Worm (Caenorhabditis elegans): Measurements from ENCODE around the gene srw-69.

srw-69 gene

DNA sequence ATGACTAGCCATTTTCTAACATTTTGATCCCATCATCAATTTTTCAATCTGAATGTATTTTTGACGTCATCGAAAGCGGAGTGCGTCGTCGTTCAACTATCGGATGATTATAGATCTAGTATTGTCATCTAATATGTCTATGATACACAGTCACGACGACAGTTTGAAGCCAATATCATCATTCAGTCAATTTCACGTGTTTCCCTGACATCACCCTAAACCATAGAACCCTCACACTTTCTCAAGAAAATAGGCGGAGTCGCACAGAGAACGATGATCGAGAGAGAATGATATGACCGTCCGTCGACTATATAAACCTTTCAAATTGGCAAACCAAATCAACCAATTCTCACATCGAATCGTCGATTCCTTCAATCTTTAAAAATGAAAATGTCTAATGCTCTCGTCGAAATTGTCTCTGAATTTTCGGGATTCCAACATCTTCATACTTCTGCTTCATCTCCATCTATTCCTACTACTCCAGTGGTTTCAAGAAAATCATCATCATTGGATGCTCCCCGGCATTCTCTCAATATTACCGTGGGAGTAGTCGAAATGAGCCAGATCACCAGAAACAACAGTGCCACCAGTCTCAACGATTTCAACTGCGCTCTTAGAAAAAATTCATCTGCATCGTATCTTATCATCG is 12.9 kb downstream of the srw-69 start, which contains the start of gene F18E3.13:
TSS of gene F18E3.13 (plus strand) at position 385 of the 649 bp plus-strand sequence.
- no peak for TF ChIP-seq W03F9.2 (tag; optimal IDR thresholded peaks at IDR 0.05)
- no peak for TF ChIP-seq him-1 (tag; optimal IDR thresholded peaks at IDR 0.05)
- TF ChIP-seq dao-5 (tag; optimal IDR thresholded peaks at IDR 0.05), result no peak

DNA sequence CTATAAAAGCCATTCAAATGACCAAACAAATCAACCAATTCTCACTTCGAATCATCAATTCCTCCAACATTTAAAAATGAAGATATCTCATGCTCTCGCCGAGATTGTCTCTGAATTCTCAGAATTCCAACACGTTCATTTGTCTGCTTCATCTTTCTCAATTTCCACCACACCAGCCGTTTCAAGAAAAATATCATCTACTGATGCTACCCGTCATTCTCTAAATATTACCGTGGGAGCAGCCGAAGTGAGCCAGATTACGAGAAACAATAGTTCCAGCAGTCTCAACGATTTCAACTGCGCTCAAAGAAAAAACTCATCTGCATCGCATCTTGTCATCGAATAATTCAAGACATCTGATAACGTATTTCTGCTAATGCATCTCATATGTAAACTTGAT is 13.9 kb downstream of the srw-69 start, which contains the start of gene F18E3.12:
TSS of gene F18E3.12 (plus strand) at position 77 of the 400 bp plus-strand sequence.
- TF ChIP-seq him-1 (tag; optimal IDR thresholded peaks at IDR 0.05), result no peak
- TF ChIP-seq W03F9.2 (tag; optimal IDR thresholded peaks at IDR 0.05), result no peak
- TF ChIP-seq dao-5 (tag; optimal IDR thresholded peaks at IDR 0.05), result no peak

- TF ChIP-seq him-1 (tag; optimal IDR thresholded peaks at IDR 0.05), result no peak
These were observed 15.5 kb downstream of the srw-69 start, which contains the start of gene F18E3.11 for ce11 chrV:7413107-7413774. Gene F18E3.11, plus strand, starts transcription at chrV:7413482.

ce11 chrV:7411695-7412094 is 17.1 kb downstream of the srw-69 start, which contains the start of gene str-41:
Gene str-41, plus strand, starts transcription at chrV:7411995.
- TF ChIP-seq dao-5 (tag; optimal IDR thresholded peaks at IDR 0.05) (no peak), him-1 (tag; optimal IDR thresholded peaks at IDR 0.05) (no peak), W03F9.2 (tag; optimal IDR thresholded peaks at IDR 0.05) (no peak)

- TF ChIP-seq him-1 (tag; optimal IDR thresholded peaks at IDR 0.05), result no peak
- no peak for TF ChIP-seq W03F9.2 (tag; optimal IDR thresholded peaks at IDR 0.05)
- no peak for TF ChIP-seq dao-5 (tag; optimal IDR thresholded peaks at IDR 0.05)
These were observed 19.2 kb downstream of the srw-69 start, which contains the start of gene R13D7.2 for ce11 chrV:7409599-7409998. Gene R13D7.2, plus strand, starts transcription at chrV:7409899.

DNA sequence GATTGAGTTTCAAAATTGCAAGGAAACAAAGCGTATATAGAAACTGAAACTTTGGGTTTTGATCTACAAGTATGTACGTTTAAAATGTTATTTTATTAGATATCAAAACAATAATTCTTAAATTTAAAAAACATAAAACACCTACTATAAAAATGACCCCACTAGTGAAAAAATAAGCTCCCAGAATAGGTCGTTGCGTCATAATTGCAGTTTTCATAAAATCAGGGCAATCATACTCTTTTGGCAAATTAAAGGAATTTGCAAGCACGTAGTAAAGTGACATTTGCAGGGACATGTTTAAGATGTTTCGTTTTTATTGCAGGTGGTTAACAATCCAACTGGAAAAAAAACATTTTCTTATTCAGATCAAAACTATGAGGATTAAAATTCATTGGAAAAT is 20.3 kb downstream of the srw-69 start, which contains the start of gene srt-6:
TSS of gene srt-6 (minus strand) at position 295 of the 400 bp plus-strand sequence.
- TF ChIP-seq W03F9.2 (tag; optimal IDR thresholded peaks at IDR 0.05) (no peak), him-1 (tag; optimal IDR thresholded peaks at IDR 0.05) (no peak), dao-5 (tag; optimal IDR thresholded peaks at IDR 0.05) (no peak)

DNA sequence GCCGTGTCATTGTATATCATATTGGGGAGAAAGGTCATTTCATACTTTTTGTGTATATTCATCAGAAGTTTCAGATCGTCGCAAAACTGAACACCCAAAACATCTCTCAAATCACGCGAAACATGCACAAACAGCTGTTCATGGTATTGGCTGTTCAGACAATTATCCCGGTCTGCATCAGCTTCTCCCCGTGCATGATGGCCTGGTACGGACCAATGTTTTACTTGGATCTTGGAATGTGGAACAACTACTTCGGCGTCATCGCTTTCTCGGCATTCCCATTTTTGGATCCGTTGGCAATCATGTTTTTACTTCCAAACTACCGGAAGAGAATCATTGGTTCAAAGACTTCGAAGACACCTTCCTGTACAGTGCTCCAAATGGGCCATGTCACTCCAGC is 25.3 kb downstream of the srw-69 start:
- TF ChIP-seq dao-5 (tag; optimal IDR thresholded peaks at IDR 0.05) (no peak), W03F9.2 (tag; optimal IDR thresholded peaks at IDR 0.05) (no peak), him-1 (tag; optimal IDR thresholded peaks at IDR 0.05) (no peak)

DNA sequence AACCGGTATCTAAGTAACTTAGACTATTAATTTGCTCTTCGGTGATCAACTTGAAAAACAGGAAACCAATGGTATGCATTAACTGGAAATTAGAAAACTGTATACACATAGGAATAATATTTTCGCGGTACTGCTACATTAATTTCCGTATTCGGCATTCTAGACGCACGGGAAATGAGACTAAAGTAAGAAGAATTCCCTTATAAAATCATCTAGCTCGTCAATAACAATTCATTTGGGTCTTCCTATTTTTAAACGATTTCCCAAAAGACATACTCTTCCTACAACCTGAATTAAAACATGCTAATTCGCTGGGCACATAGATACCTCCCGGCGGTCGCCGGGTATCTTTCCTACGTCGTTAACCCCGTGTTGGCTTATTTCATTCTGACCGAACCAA is 26.4 kb downstream of the srw-69 start, which contains the start of gene srj-13:
TSS of gene srj-13 (plus strand) at position 301 of the 400 bp plus-strand sequence.
- TF ChIP-seq W03F9.2 (tag; optimal IDR thresholded peaks at IDR 0.05), result no peak
- TF ChIP-seq him-1 (tag; optimal IDR thresholded peaks at IDR 0.05), result no peak
- no peak for TF ChIP-seq dao-5 (tag; optimal IDR thresholded peaks at IDR 0.05)

DNA sequence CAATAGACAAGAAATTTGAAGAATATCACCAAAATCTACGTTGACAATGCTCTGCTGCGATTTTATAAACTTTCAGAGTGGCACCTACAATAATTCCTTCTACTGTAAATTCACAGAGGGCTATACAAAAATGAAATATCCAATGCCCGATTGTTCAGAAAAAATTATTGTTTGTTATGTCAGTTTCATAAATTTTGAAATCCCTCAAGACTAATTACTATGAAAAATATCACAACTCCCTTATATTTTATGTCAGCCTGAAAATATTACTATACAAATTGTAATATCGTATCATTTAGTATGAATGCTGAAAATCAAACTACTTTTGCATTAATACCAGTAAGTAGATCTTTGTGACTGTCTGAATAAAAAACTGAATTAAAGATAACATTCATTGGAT is 28.2 kb downstream of the srw-69 start, which contains the start of gene srx-60:
TSS of gene srx-60 (plus strand) at position 301 of the 400 bp plus-strand sequence.
- no peak for TF ChIP-seq W03F9.2 (tag; optimal IDR thresholded peaks at IDR 0.05)
- no peak for TF ChIP-seq him-1 (tag; optimal IDR thresholded peaks at IDR 0.05)
- no peak for TF ChIP-seq dao-5 (tag; optimal IDR thresholded peaks at IDR 0.05)

DNA sequence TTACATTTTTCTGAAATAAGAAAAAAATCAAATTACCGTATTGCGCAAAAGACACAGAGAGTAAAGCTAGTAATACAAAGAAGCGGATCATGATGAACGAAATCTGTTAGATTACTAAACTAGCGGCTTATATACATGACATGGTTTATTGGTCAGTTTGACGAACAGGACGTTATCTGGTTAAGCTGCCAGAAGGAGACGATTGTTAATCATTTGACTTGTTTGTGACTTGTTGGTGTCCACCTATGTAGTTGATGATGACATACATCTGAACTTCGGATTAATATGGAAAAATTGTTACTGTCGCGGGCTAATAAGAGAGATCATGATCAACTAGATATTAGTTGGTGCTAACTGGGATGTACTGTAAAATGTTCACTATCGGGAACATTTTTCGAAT is 28.7 kb downstream of the srw-69 start, which contains the start of gene cnc-9:
TSS of gene cnc-9 (minus strand) at position 101 of the 400 bp plus-strand sequence.
- TF ChIP-seq him-1 (tag; optimal IDR thresholded peaks at IDR 0.05), result no peak
- no peak for TF ChIP-seq W03F9.2 (tag; optimal IDR thresholded peaks at IDR 0.05)
- TF ChIP-seq dao-5 (tag; optimal IDR thresholded peaks at IDR 0.05), result no peak

DNA sequence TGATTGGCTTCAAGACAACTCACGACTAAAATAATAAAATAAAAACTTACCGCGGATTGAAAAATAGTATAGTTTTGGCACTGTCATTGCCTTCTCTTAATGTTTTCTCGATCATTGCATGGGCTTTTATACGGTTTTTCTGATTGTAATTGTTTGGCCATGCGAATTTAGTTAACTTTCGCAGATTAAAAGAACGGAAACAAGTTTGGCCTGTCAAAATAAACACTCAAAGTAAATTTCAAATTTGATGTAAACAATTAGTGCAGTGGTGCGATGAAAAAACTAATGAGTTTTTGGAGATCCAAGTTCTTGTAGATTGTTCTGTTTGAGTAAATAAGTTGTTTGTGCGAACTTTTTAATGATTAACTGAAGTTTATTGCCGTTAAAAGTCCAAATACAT is 29.6 kb downstream of the srw-69 start, which contains the start of gene gst-41:
TSS of gene gst-41 (minus strand) at position 101 of the 400 bp plus-strand sequence.
- no peak for TF ChIP-seq W03F9.2 (tag; optimal IDR thresholded peaks at IDR 0.05)
- no peak for TF ChIP-seq dao-5 (tag; optimal IDR thresholded peaks at IDR 0.05)
- no peak for TF ChIP-seq him-1 (tag; optimal IDR thresholded peaks at IDR 0.05)

ce11 chrV:7395359-7395758 is 33.4 kb downstream of the srw-69 start, which contains the start of gene srx-9:
Gene srx-9, minus strand, starts transcription at chrV:7395459.
- no peak for TF ChIP-seq him-1 (tag; optimal IDR thresholded peaks at IDR 0.05)
- TF ChIP-seq dao-5 (tag; optimal IDR thresholded peaks at IDR 0.05), result no peak
- TF ChIP-seq W03F9.2 (tag; optimal IDR thresholded peaks at IDR 0.05), result no peak

- TF ChIP-seq him-1 (tag; optimal IDR thresholded peaks at IDR 0.05) (no peak), W03F9.2 (tag; optimal IDR thresholded peaks at IDR 0.05) (no peak), dao-5 (tag; optimal IDR thresholded peaks at IDR 0.05) (no peak)
These were observed 36.8 kb downstream of the srw-69 start, which contains the start of gene fbxa-105 for ce11 chrV:7391933-7392332. Gene fbxa-105, minus strand, starts transcription at chrV:7392029.

DNA sequence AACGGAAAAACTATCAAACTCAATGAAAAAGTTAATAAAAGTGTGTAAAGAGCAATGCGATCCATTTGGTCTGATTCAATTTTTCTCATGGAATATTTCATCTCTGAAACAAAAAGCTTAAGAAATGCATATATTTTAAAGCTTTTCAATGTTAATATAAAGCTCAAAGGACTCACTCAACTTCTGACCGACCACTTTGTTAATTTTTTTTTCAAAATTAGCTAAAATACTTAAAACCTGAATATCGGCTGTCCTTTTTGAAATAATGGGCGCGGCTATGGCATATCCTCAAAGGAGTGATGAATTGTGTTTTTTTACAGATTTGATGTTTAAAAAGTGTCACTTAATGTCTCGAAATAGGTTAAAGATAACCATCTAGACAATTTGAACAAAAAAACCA is 39.0 kb downstream of the srw-69 start, which contains the start of gene C02H6.1:
TSS of gene C02H6.1 (minus strand) at position 101 of the 400 bp plus-strand sequence.
- TF ChIP-seq W03F9.2 (tag; optimal IDR thresholded peaks at IDR 0.05) (no peak), dao-5 (tag; optimal IDR thresholded peaks at IDR 0.05) (no peak), him-1 (tag; optimal IDR thresholded peaks at IDR 0.05) (no peak)
